1 fruit fly cellular context compared by ENCODE assay signal in the genomic region with DNA sequence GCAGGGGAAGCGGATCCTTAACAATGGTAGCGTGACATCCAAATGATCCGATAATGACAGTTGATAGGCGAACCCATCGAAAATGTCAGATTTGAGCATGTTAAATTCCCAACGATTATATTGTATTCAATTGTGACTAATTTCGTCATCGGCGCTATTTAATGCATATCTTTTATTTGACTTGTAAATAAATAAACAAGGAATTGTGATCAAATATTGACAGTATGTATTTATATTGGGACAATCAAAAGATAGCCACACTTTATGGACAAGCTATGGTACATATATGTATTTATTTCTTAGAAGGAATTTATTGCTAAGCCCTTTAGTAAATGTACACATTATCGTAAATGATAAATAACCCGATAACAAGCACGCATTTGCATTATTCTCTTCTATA.
TF ChIP-seq lines count a peak whose summit lies in the region.

No protein-coding gene starts in this region.

TF ChIP-seq in whole organism, embryonic, 481 proteins besides CTCF, POLR2A, EP300 and RAD21 (continued from another document and continues in another):
- TF ChIP-seq CG7987 (GFP tag; optimal IDR thresholded peaks at IDR 0.05; lab: Kevin White, UChicago) (peak; percentile 2), CG2712 (tag; optimal IDR thresholded peaks at IDR 0.05; lab: Kevin White, UChicago) (peak; percentile 0), cad (GFP tag; optimal IDR thresholded peaks at IDR 0.05; lab: Kevin White, UChicago) (no peak), lola (GFP tag; optimal IDR thresholded peaks at IDR 0.05; lab: Kevin White, UChicago) (peak in 1 of 3 experiments; percentile 41), Six4 (GFP tag; optimal IDR thresholded peaks at IDR 0.05; lab: Kevin White, UChicago) (no peak), CG12942 (GFP tag; optimal IDR thresholded peaks at IDR 0.05; lab: Kevin White, UChicago) (no peak), CG14667 (GFP tag; IDR thresholded peaks at IDR 0.05; lab: Robert Waterston, UW) (no peak), Sox100B (GFP tag; optimal IDR thresholded peaks at IDR 0.05; lab: Kevin White, UChicago) (peak; percentile 38), HLHmδ (GFP tag; optimal IDR thresholded peaks at IDR 0.05; lab: Kevin White, UChicago) (no peak), ind (GFP tag; optimal IDR thresholded peaks at IDR 0.05; lab: Kevin White, UChicago) (no peak), CG14710 (tag; optimal IDR thresholded peaks at IDR 0.05; lab: Kevin White, UChicago) (peak; percentile 79), Blimp-1 (GFP tag; optimal IDR thresholded peaks at IDR 0.05; lab: Kevin White, UChicago) (peak; percentile 29), CG7928 (GFP tag; optimal IDR thresholded peaks at IDR 0.05; lab: Kevin White, UChicago) (no peak), CG13287 (GFP tag; IDR thresholded peaks at IDR 0.05; lab: Robert Waterston, UW; ENCODE audit: partially characterized antibody) (no peak), CG6254 (GFP tag; optimal IDR thresholded peaks at IDR 0.05; lab: Kevin White, UChicago) (no peak), CG11695 (GFP tag; IDR thresholded peaks at IDR 0.05; lab: Robert Waterston, UW) (0 out of 3 replicates have a peak, but pooled peaks have one; percentile 16), CG30020 (tag; optimal IDR thresholded peaks at IDR 0.05; lab: Kevin White, UChicago) (no peak), D (optimal IDR thresholded peaks at IDR 0.05; lab: Kevin White, UChicago) (no peak), D (GFP tag; optimal IDR thresholded peaks at IDR 0.05; lab: Kevin White, UChicago) (peak; percentile 64), chinmo (GFP tag; IDR thresholded peaks at IDR 0.05; lab: Robert Waterston, UW; ENCODE audit: partially characterized antibody) (no peak), Sry-β (GFP tag; optimal IDR thresholded peaks at IDR 0.05; lab: Kevin White, UChicago) (no peak), Oli (tag; optimal IDR thresholded peaks at IDR 0.05; lab: Kevin White, UChicago) (no peak), CG7839 (tag; optimal IDR thresholded peaks at IDR 0.05; lab: Kevin White, UChicago) (no peak), sug (tag; optimal IDR thresholded peaks at IDR 0.05; lab: Kevin White, UChicago) (no peak), psq (GFP tag; optimal IDR thresholded peaks at IDR 0.05; lab: Kevin White, UChicago) (no peak), peb (GFP tag; IDR thresholded peaks at IDR 0.05; lab: Robert Waterston, UW) (no peak), Chrac-16 (GFP tag; optimal IDR thresholded peaks at IDR 0.05; lab: Kevin White, UChicago) (no peak), hkb (optimal IDR thresholded peaks at IDR 0.05; lab: Kevin White, UChicago) (no peak), hkb (GFP tag; IDR thresholded peaks at IDR 0.05; lab: Robert Waterston, UW) (no peak), CG5953 (GFP tag; IDR thresholded peaks at IDR 0.05; lab: Robert Waterston, UW) (no peak), dm (GFP tag; optimal IDR thresholded peaks at IDR 0.05; lab: Kevin White, UChicago) (no peak), CG1233 (GFP tag; optimal IDR thresholded peaks at IDR 0.05; lab: Kevin White, UChicago) (peak; percentile 61), CG7372 (GFP tag; IDR thresholded peaks at IDR 0.05; lab: Robert Waterston, UW) (no peak), CG14014 (GFP tag; IDR thresholded peaks at IDR 0.05; lab: Robert Waterston, UW) (no peak), zen (tag; optimal IDR thresholded peaks at IDR 0.05; lab: Kevin White, UChicago) (no peak), Nf-YC (tag; optimal IDR thresholded peaks at IDR 0.05; lab: Kevin White, UChicago) (no peak), CG10462 (GFP tag; optimal IDR thresholded peaks at IDR 0.05; lab: Kevin White, UChicago) (no peak), CG12104 (GFP tag; optimal IDR thresholded peaks at IDR 0.05; lab: Kevin White, UChicago) (no peak), ash1 (GFP tag; optimal IDR thresholded peaks at IDR 0.05; lab: Kevin White, UChicago) (no peak), cwo (GFP tag; optimal IDR thresholded peaks at IDR 0.05; lab: Kevin White, UChicago) (no peak), nmo (GFP tag; optimal IDR thresholded peaks at IDR 0.05; lab: Kevin White, UChicago) (no peak), CG6791 (GFP tag; IDR thresholded peaks at IDR 0.05; lab: Robert Waterston, UW; ENCODE audit: partially characterized antibody) (no peak), CG15601 (tag; optimal IDR thresholded peaks at IDR 0.05; lab: Kevin White, UChicago) (no peak), tin (GFP tag; optimal IDR thresholded peaks at IDR 0.05; lab: Kevin White, UChicago) (no peak), toy (GFP tag; IDR thresholded peaks at IDR 0.05; lab: Robert Waterston, UW) (no peak), unpg (GFP tag; optimal IDR thresholded peaks at IDR 0.05; lab: Kevin White, UChicago) (no peak), bab2 (GFP tag; optimal IDR thresholded peaks at IDR 0.05; lab: Kevin White, UChicago) (no peak), disco-r (GFP tag; optimal IDR thresholded peaks at IDR 0.05; lab: Kevin White, UChicago) (no peak), Deaf1 (tag; optimal IDR thresholded peaks at IDR 0.05; lab: Kevin White, UChicago) (no peak), dmrt99B (tag; optimal IDR thresholded peaks at IDR 0.05; lab: Kevin White, UChicago) (peak; percentile 37), sens (GFP tag; lab: Kevin White, UChicago) (peak; percentile 79), CG12236 (GFP tag; optimal IDR thresholded peaks at IDR 0.05; lab: Kevin White, UChicago) (no peak), Taf1 (GFP tag; IDR thresholded peaks at IDR 0.05; lab: Robert Waterston, UW) (no peak), org-1 (GFP tag; optimal IDR thresholded peaks at IDR 0.05; lab: Kevin White, UChicago) (no peak), CG12659 (GFP tag; optimal IDR thresholded peaks at IDR 0.05; lab: Kevin White, UChicago) (no peak), CG30431 (GFP tag; optimal IDR thresholded peaks at IDR 0.05; lab: Kevin White, UChicago) (no peak), CG11085 (GFP tag; IDR thresholded peaks at IDR 0.05; lab: Robert Waterston, UW) (no peak), CG8478 (optimal IDR thresholded peaks at IDR 0.05; lab: Kevin White, UChicago) (no peak), CkIIα-i1 (GFP tag; IDR thresholded peaks at IDR 0.05; lab: Robert Waterston, UW) (no peak), Dad (GFP tag; optimal IDR thresholded peaks at IDR 0.05; lab: Kevin White, UChicago) (no peak), CG7963 (GFP tag; IDR thresholded peaks at IDR 0.05; lab: Robert Waterston, UW; ENCODE audit: partially characterized antibody) (no peak), ci (GFP tag; IDR thresholded peaks at IDR 0.05; lab: Robert Waterston, UW) (no peak), Neu2 (GFP tag; optimal IDR thresholded peaks at IDR 0.05; lab: Kevin White, UChicago; ENCODE audit: borderline replicate concordance) (no peak), en (GFP tag; optimal IDR thresholded peaks at IDR 0.05; lab: Kevin White, UChicago) (no peak), trem (tag; optimal IDR thresholded peaks at IDR 0.05; lab: Kevin White, UChicago) (peak; percentile 53), CG9932 (GFP tag; IDR thresholded peaks at IDR 0.05; lab: Robert Waterston, UW) (no peak), jing (GFP tag; optimal IDR thresholded peaks at IDR 0.05; lab: Kevin White, UChicago) (no peak), HLH54F (GFP tag; optimal IDR thresholded peaks at IDR 0.05; lab: Kevin White, UChicago) (no peak), ftz-f1 (GFP tag; optimal IDR thresholded peaks at IDR 0.05; lab: Kevin White, UChicago) (no peak), B-H2 (GFP tag; optimal IDR thresholded peaks at IDR 0.05; lab: Kevin White, UChicago) (no peak), scrt (GFP tag; optimal IDR thresholded peaks at IDR 0.05; lab: Kevin White, UChicago) (no peak), Jarid2 (GFP tag; optimal IDR thresholded peaks at IDR 0.05; lab: Kevin White, UChicago) (no peak), Doc3 (GFP tag; IDR thresholded peaks at IDR 0.05; lab: Robert Waterston, UW; ENCODE audit: partially characterized antibody) (no peak), gce (GFP tag; IDR thresholded peaks at IDR 0.05; lab: Robert Waterston, UW) (no peak), oc (tag; optimal IDR thresholded peaks at IDR 0.05; lab: Kevin White, UChicago) (no peak), Mrtf (GFP tag; IDR thresholded peaks at IDR 0.05; lab: Robert Waterston, UW) (no peak), Lhr (GFP tag; optimal IDR thresholded peaks at IDR 0.05; lab: Kevin White, UChicago) (no peak), dati (GFP tag; IDR thresholded peaks at IDR 0.05; lab: Robert Waterston, UW) (no peak), CG9817 (tag; optimal IDR thresholded peaks at IDR 0.05; lab: Kevin White, UChicago) (no peak), sqz (GFP tag; optimal IDR thresholded peaks at IDR 0.05; lab: Kevin White, UChicago) (peak; percentile 30), p53 (GFP tag; optimal IDR thresholded peaks at IDR 0.05; lab: Kevin White, UChicago) (no peak), fd3F (GFP tag; optimal IDR thresholded peaks at IDR 0.05; lab: Kevin White, UChicago) (no peak), ac (GFP tag; optimal IDR thresholded peaks at IDR 0.05; lab: Kevin White, UChicago) (peak; percentile 25), Atf-2 (GFP tag; optimal IDR thresholded peaks at IDR 0.05; lab: Kevin White, UChicago) (no peak), CG4854 (GFP tag; optimal IDR thresholded peaks at IDR 0.05; lab: Kevin White, UChicago) (no peak), CG34376 (GFP tag; optimal IDR thresholded peaks at IDR 0.05; lab: Kevin White, UChicago) (no peak), gem (tag; optimal IDR thresholded peaks at IDR 0.05; lab: Kevin White, UChicago) (peak; percentile 15), CG6272 (GFP tag; IDR thresholded peaks at IDR 0.05; lab: Robert Waterston, UW) (no peak), Kr (GFP tag; optimal IDR thresholded peaks at IDR 0.05; lab: Kevin White, UChicago) (peak; percentile 78), hb (GFP tag; IDR thresholded peaks at IDR 0.05; lab: Robert Waterston, UW; ENCODE audit: partially characterized antibody) (no peak), hbn (GFP tag; IDR thresholded peaks at IDR 0.05; lab: Robert Waterston, UW; ENCODE audit: partially characterized antibody) (no peak), CG34422 (GFP tag; IDR thresholded peaks at IDR 0.05; lab: Robert Waterston, UW) (no peak), CG2678 (tag; optimal IDR thresholded peaks at IDR 0.05; lab: Kevin White, UChicago) (peak; percentile 47), CG10147 (GFP tag; optimal IDR thresholded peaks at IDR 0.05; lab: Kevin White, UChicago) (no peak), Dek (tag; optimal IDR thresholded peaks at IDR 0.05; lab: Kevin White, UChicago) (no peak), slou (GFP tag; optimal IDR thresholded peaks at IDR 0.05; lab: Kevin White, UChicago) (no peak), jigr1 (GFP tag; IDR thresholded peaks at IDR 0.05; lab: Robert Waterston, UW) (no peak), CG31441 (GFP tag; IDR thresholded peaks at IDR 0.05; lab: Robert Waterston, UW) (peak; percentile 35; the same call in 1 of the 2 replicates), ken (GFP tag; IDR thresholded peaks at IDR 0.05; lab: Robert Waterston, UW) (no peak), zfh2 (GFP tag; optimal IDR thresholded peaks at IDR 0.05; lab: Kevin White, UChicago) (no peak), CG10321 (GFP tag; IDR thresholded peaks at IDR 0.05; lab: Robert Waterston, UW) (no peak), dmrt11E (tag; optimal IDR thresholded peaks at IDR 0.05; lab: Kevin White, UChicago) (peak; percentile 50), zfh1 (GFP tag; IDR thresholded peaks at IDR 0.05; lab: Robert Waterston, UW) (0 out of 3 replicates have a peak, but pooled peaks have one; percentile 28), gcm2 (GFP tag; optimal IDR thresholded peaks at IDR 0.05; lab: Kevin White, UChicago) (no peak), pum (GFP tag; optimal IDR thresholded peaks at IDR 0.05; lab: Kevin White, UChicago) (no peak), pb (GFP tag; optimal IDR thresholded peaks at IDR 0.05; lab: Kevin White, UChicago) (no peak), ssp (GFP tag; IDR thresholded peaks at IDR 0.05; lab: Robert Waterston, UW) (no peak), ab (GFP tag; optimal IDR thresholded peaks at IDR 0.05; lab: Kevin White, UChicago) (no peak), CG7357 (GFP tag; IDR thresholded peaks at IDR 0.05; lab: Robert Waterston, UW) (no peak), CG14441 (GFP tag; IDR thresholded peaks at IDR 0.05; lab: Robert Waterston, UW) (no peak), CG10274 (GFP tag; optimal IDR thresholded peaks at IDR 0.05; lab: Kevin White, UChicago) (no peak), Oaz (GFP tag; IDR thresholded peaks at IDR 0.05; lab: Robert Waterston, UW) (no peak), grau (tag; optimal IDR thresholded peaks at IDR 0.05; lab: Kevin White, UChicago) (no peak), CG11696 (GFP tag; IDR thresholded peaks at IDR 0.05; lab: Robert Waterston, UW) (no peak), Xrp1 (GFP tag; IDR thresholded peaks at IDR 0.05; lab: Robert Waterston, UW) (peak; percentile 67), caup (GFP tag; optimal IDR thresholded peaks at IDR 0.05; lab: Kevin White, UChicago; ENCODE audit: severe bottlenecking) (no peak), bcd (GFP tag; optimal IDR thresholded peaks at IDR 0.05; lab: Kevin White, UChicago) (no peak), CG42726 (GFP tag; IDR thresholded peaks at IDR 0.05; lab: Robert Waterston, UW; ENCODE audit: partially characterized antibody) (no peak), crp (GFP tag; optimal IDR thresholded peaks at IDR 0.05; lab: Kevin White, UChicago) (no peak), H2.0 (GFP tag; IDR thresholded peaks at IDR 0.05; lab: Robert Waterston, UW) (no peak), CG6854 (GFP tag; optimal IDR thresholded peaks at IDR 0.05; lab: Kevin White, UChicago) (no peak), Sox102F (GFP tag; optimal IDR thresholded peaks at IDR 0.05; lab: Kevin White, UChicago) (no peak), CG34224 (GFP tag; IDR thresholded peaks at IDR 0.05; lab: Robert Waterston, UW; ENCODE audit: partially characterized antibody) (no peak), stwl (tag; optimal IDR thresholded peaks at IDR 0.05; lab: Kevin White, UChicago) (peak; percentile 36), Hr39 (optimal IDR thresholded peaks at IDR 0.05; lab: Kevin White, UChicago) (no peak), schlank (tag; optimal IDR thresholded peaks at IDR 0.05; lab: Kevin White, UChicago) (no peak), Bdp1 (GFP tag; optimal IDR thresholded peaks at IDR 0.05; lab: Kevin White, UChicago) (no peak), CG5180 (GFP tag; optimal IDR thresholded peaks at IDR 0.05; lab: Kevin White, UChicago) (no peak), grn (GFP tag; optimal IDR thresholded peaks at IDR 0.05; lab: Kevin White, UChicago) (no peak), slp2 (GFP tag; optimal IDR thresholded peaks at IDR 0.05; lab: Kevin White, UChicago) (no peak), CG32772 (GFP tag; IDR thresholded peaks at IDR 0.05; lab: Robert Waterston, UW) (no peak), Abd-B (GFP tag; optimal IDR thresholded peaks at IDR 0.05; lab: Kevin White, UChicago) (no peak), CG17359 (tag; optimal IDR thresholded peaks at IDR 0.05; lab: Kevin White, UChicago) (peak; percentile 7), CG10267 (tag; optimal IDR thresholded peaks at IDR 0.05; lab: Kevin White, UChicago) (peak; percentile 50)
